Fruit fly (Drosophila melanogaster): ENCODE data around the gene Taf10b.

DNA sequence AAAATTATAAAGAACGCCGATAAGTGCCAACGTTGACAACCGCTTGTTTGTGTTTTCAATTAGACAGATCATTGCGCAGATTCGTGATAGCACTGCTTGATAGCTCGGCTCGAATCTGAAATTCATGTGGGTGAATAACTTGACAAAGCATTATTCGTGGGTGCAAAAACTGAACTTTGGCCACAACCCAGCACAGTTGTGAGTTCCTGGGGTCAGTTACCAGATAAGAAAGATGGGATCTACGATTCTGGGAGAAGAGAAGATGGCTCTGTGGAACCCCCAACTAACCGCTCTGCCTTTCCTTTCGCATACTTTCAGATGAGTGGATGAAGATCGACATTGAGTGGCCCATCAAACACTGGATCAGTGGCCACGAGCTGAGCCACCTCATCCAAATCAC, 43.2 kb upstream of the Taf10b start:
- TF ChIP-seq psq (optimal IDR thresholded peaks at IDR 0.05) (no peak), Dll (optimal IDR thresholded peaks at IDR 0.05) (no peak), pan (optimal IDR thresholded peaks at IDR 0.05) (no peak), EcR (GFP tag; optimal IDR thresholded peaks at IDR 0.05) (no peak), CG8478 (optimal IDR thresholded peaks at IDR 0.05) (no peak)

All from whole organism.